Fruit fly (Drosophila melanogaster) whole organism, prepupa: Measurements from ENCODE around the gene hb.
A peak's percentile ranks its signal among the peaks of the same experiment; 100 is the strongest.

Experiments used
- Blimp-1 ChIP-seq: fragments of 200-800 bp; sonication (Bioruptor generic); optimal IDR thresholded peaks from 3 replicates; lab custom pipeline; 2017; ENCODE audit warnings: missing biosample characterization, missing genetic modification characterization, mild to moderate bottlenecking, moderate library complexity, missing genetic modification reagents
- CG10631 ChIP-seq: fragments of 200-800 bp; sonication (Bioruptor generic); optimal IDR thresholded peaks from 2 replicates; lab custom pipeline; 2016; ENCODE audit warnings: missing biosample characterization, missing genetic modification characterization
- CG10669 ChIP-seq: fragments of 200-800 bp; sonication (Bioruptor generic); optimal IDR thresholded peaks from 3 replicates; lab custom pipeline; 2018; ENCODE audit warnings: missing biosample characterization, mild to moderate bottlenecking, missing genetic modification characterization, moderate library complexity
- CG11762 ChIP-seq: fragments of 200-800 bp; sonication (Bioruptor generic); optimal IDR thresholded peaks from 3 replicates; lab custom pipeline; 2016; ENCODE audit warnings: missing biosample characterization, missing genetic modification characterization; ENCODE audit not compliant: insufficient read depth
- CG11902 ChIP-seq: fragments of 200-800 bp; sonication (Bioruptor generic); optimal IDR thresholded peaks from 3 replicates; lab custom pipeline; 2016; ENCODE audit warnings: missing biosample characterization, missing genetic modification characterization
- CG15336 ChIP-seq: fragments of 200-800 bp; sonication (Bioruptor generic); IDR thresholded peaks from 2 replicates; pipeline ENCODE4 v1.3.6; 2022; ENCODE audit warnings: missing biosample characterization, missing genetic modification characterization
- CG1621 ChIP-seq: fragments of 200-800 bp; sonication (Bioruptor generic); optimal IDR thresholded peaks from 3 replicates; lab custom pipeline; 2018; ENCODE audit warnings: missing biosample characterization, mild to moderate bottlenecking, missing genetic modification characterization
- CG3032 ChIP-seq: fragments of 200-800 bp; optimal IDR thresholded peaks from 2 replicates; lab custom pipeline; 2019; ENCODE audit warnings: missing biosample characterization, mild to moderate bottlenecking, missing genetic modification characterization, moderate library complexity
- CG32006 ChIP-seq: fragments of 200-800 bp; sonication (Bioruptor generic); optimal IDR thresholded peaks from 3 replicates; lab custom pipeline; 2017; ENCODE audit warnings: missing biosample characterization, mild to moderate bottlenecking, missing genetic modification characterization
- CG34406 ChIP-seq: fragments of 200-800 bp; sonication (Bioruptor generic); optimal IDR thresholded peaks from 3 replicates; lab custom pipeline; 2016; ENCODE audit warnings: missing biosample characterization, missing genetic modification characterization
- CG3919 ChIP-seq: fragments of 200-800 bp; sonication (Bioruptor generic); optimal IDR thresholded peaks from 3 replicates; lab custom pipeline; 2016; ENCODE audit warnings: missing biosample characterization, missing genetic modification characterization
- CG6163 ChIP-seq: fragments of 200-800 bp; sonication (Bioruptor generic); IDR thresholded peaks from 3 replicates; pipeline ENCODE4 v1.3.6; 2022; ENCODE audit warnings: missing biosample characterization, missing genetic modification characterization
- CG6276 ChIP-seq: fragments of 200-800 bp; sonication (Bioruptor generic); optimal IDR thresholded peaks from 2 replicates; lab custom pipeline; 2017; ENCODE audit warnings: missing biosample characterization, mild to moderate bottlenecking, missing genetic modification characterization
- CG6854 ChIP-seq: fragments of 200-800 bp; sonication (Bioruptor generic); optimal IDR thresholded peaks from 2 replicates; lab custom pipeline; 2017; ENCODE audit warnings: missing biosample characterization, mild to moderate bottlenecking, missing genetic modification characterization
- CG7368 ChIP-seq: fragments of 200-800 bp; sonication (Bioruptor generic); optimal IDR thresholded peaks from 3 replicates; lab custom pipeline; 2016; ENCODE audit warnings: missing biosample characterization, missing genetic modification characterization
- CG8119 ChIP-seq: fragments of 200-800 bp; sonication (Bioruptor generic); IDR thresholded peaks from 3 replicates; pipeline ENCODE4 v1.3.6; 2022; ENCODE audit warnings: missing biosample characterization, missing genetic modification characterization
- CG8319 ChIP-seq: fragments of 200-800 bp; sonication (Bioruptor generic); optimal IDR thresholded peaks from 3 replicates; lab custom pipeline; 2016; ENCODE audit warnings: missing biosample characterization, missing genetic modification characterization
- CG8632 ChIP-seq: fragments of 200-800 bp; sonication (Bioruptor generic); optimal IDR thresholded peaks from 3 replicates; lab custom pipeline; 2016; ENCODE audit warnings: missing biosample characterization, missing genetic modification characterization
- Eip75B ChIP-seq: fragments of 200-800 bp; sonication (Bioruptor generic); optimal IDR thresholded peaks from 3 replicates; lab custom pipeline; 2016; ENCODE audit warnings: missing biosample characterization, missing genetic modification characterization
- Eip78C ChIP-seq: fragments of 200-800 bp; sonication (Bioruptor generic); peaks from one replicate; lab custom pipeline; 2016; ENCODE audit warnings: missing biosample characterization, missing genetic modification characterization
- Ets21C ChIP-seq: fragments of 200-800 bp; sonication (Bioruptor generic); optimal IDR thresholded peaks from 3 replicates; lab custom pipeline; 2016; ENCODE audit warnings: missing biosample characterization, missing genetic modification characterization
- Ets96B ChIP-seq: fragments of 200-800 bp; optimal IDR thresholded peaks from 2 replicates; lab custom pipeline; 2019; ENCODE audit warnings: missing biosample characterization, mild to moderate bottlenecking, missing genetic modification characterization, moderate library complexity
- Gug ChIP-seq: fragments of 200-800 bp; sonication (Bioruptor generic); IDR thresholded peaks from 2 replicates; pipeline ENCODE4 v1.3.6; 2022; ENCODE audit warnings: missing biosample characterization, missing genetic modification characterization
- Hr38 ChIP-seq: sonication (Bioruptor generic); optimal IDR thresholded peaks from 2 replicates; lab custom pipeline; 2016; ENCODE audit warnings: missing biosample characterization, missing genetic modification characterization
- Hr4 ChIP-seq: fragments of 200-800 bp; sonication (Bioruptor generic); optimal IDR thresholded peaks from 3 replicates; lab custom pipeline; 2016; ENCODE audit warnings: missing biosample characterization, missing genetic modification characterization
- Lpt ChIP-seq: fragments of 200-800 bp; sonication (Bioruptor generic); optimal IDR thresholded peaks from 3 replicates; lab custom pipeline; 2016; ENCODE audit warnings: missing biosample characterization, missing genetic modification characterization
- Met ChIP-seq: fragments of 200-800 bp; sonication (Bioruptor generic); optimal IDR thresholded peaks from 3 replicates; lab custom pipeline; 2016; ENCODE audit warnings: missing biosample characterization, missing genetic modification characterization
- Smox ChIP-seq: fragments of 200-800 bp; sonication (Bioruptor generic); optimal IDR thresholded peaks from 3 replicates; lab custom pipeline; 2016; ENCODE audit warnings: missing biosample characterization, missing genetic modification characterization
- Sox102F ChIP-seq: fragments of 200-800 bp; sonication (Bioruptor generic); optimal IDR thresholded peaks from 2 replicates; lab custom pipeline; 2016; ENCODE audit warnings: missing biosample characterization, mild to moderate bottlenecking, missing genetic modification characterization
- achi ChIP-seq: fragments of 200-800 bp; sonication (Bioruptor generic); optimal IDR thresholded peaks from 3 replicates; lab custom pipeline; 2016; ENCODE audit warnings: missing biosample characterization, missing genetic modification characterization
- acj6 ChIP-seq: fragments of 200-800 bp; sonication (Bioruptor generic); optimal IDR thresholded peaks from 3 replicates; lab custom pipeline; 2016; ENCODE audit warnings: missing biosample characterization, missing genetic modification characterization
- cyc ChIP-seq: fragments of 200-800 bp; sonication (Bioruptor generic); optimal IDR thresholded peaks from 3 replicates; lab custom pipeline; 2016; ENCODE audit warnings: missing biosample characterization, missing genetic modification characterization
- dac ChIP-seq: fragments of 200-800 bp; sonication (Bioruptor generic); optimal IDR thresholded peaks from 2 replicates; lab custom pipeline; 2017; ENCODE audit warnings: missing biosample characterization, mild to moderate bottlenecking, missing genetic modification characterization
- dsx ChIP-seq: fragments of 200-800 bp; optimal IDR thresholded peaks from 3 replicates; lab custom pipeline; 2019; ENCODE audit warnings: missing biosample characterization, mild to moderate bottlenecking, missing genetic modification characterization, moderate library complexity; ENCODE audit not compliant: poor library complexity, severe bottlenecking
- eg ChIP-seq: fragments of 200-800 bp; sonication (Bioruptor generic); IDR thresholded peaks from 3 replicates; pipeline ENCODE4 v1.3.6; 2022; ENCODE audit warnings: missing biosample characterization, missing genetic modification characterization
- esn ChIP-seq: fragments of 200-800 bp; sonication (Bioruptor generic); optimal IDR thresholded peaks from 2 replicates; lab custom pipeline; 2016; ENCODE audit warnings: missing biosample characterization, mild to moderate bottlenecking, missing genetic modification characterization, moderate library complexity
- fd59A ChIP-seq: fragments of 200-800 bp; sonication (Bioruptor generic); optimal IDR thresholded peaks from 2 replicates; lab custom pipeline; 2017; ENCODE audit warnings: missing biosample characterization, mild to moderate bottlenecking, missing genetic modification characterization, missing genetic modification reagents
- fd85E ChIP-seq: fragments of 200-800 bp; sonication (Bioruptor generic); optimal IDR thresholded peaks from 3 replicates; lab custom pipeline; 2016; ENCODE audit warnings: missing biosample characterization, missing genetic modification characterization
- fkh ChIP-seq: fragments of 200-800 bp; sonication (Bioruptor generic); optimal IDR thresholded peaks from 3 replicates; lab custom pipeline; 2017; ENCODE audit warnings: missing biosample characterization, mild to moderate bottlenecking, missing genetic modification characterization, moderate library complexity
- lz ChIP-seq: fragments of 200-800 bp; sonication (Bioruptor generic); optimal IDR thresholded peaks from 3 replicates; lab custom pipeline; 2016; ENCODE audit warnings: missing biosample characterization, missing genetic modification characterization
- net ChIP-seq: fragments of 200-800 bp; sonication (Bioruptor generic); optimal IDR thresholded peaks from 3 replicates; lab custom pipeline; 2016; ENCODE audit warnings: missing biosample characterization, missing genetic modification characterization
- pdm3 ChIP-seq: fragments of 200-800 bp; sonication (Bioruptor generic); optimal IDR thresholded peaks from 3 replicates; lab custom pipeline; 2016; ENCODE audit warnings: missing biosample characterization, missing genetic modification characterization
- spab ChIP-seq: fragments of 200-800 bp; sonication (Bioruptor generic); optimal IDR thresholded peaks from 2 replicates; lab custom pipeline; 2017; ENCODE audit warnings: missing biosample characterization, mild to moderate bottlenecking, missing genetic modification characterization, missing genetic modification reagents
- ss ChIP-seq, 2 experiments: fragments of 200-800 bp; sonication (Bioruptor generic); optimal IDR thresholded peaks; 2 replicates in 1 of 2; 3 replicates in 1 of 2; lab custom pipeline; 2017 to 2018; ENCODE audit warnings: mild to moderate bottlenecking in 2 of 2, missing biosample characterization in 2 of 2, missing genetic modification characterization in 2 of 2, moderate library complexity in 1 of 2
- svp ChIP-seq: fragments of 200-800 bp; sonication (Bioruptor generic); peaks from one replicate; lab custom pipeline; 2016; ENCODE audit warnings: missing biosample characterization, missing genetic modification characterization

Gene hb

dm6 chr3R:8659907-8660660 is 37.5 kb downstream of the hb start (continued):
- TF ChIP-seq spab (GFP tag; lab: Kevin White, UChicago) (no peak), acj6 (GFP tag; lab: Kevin White, UChicago) (no peak), pdm3 (GFP tag; lab: Kevin White, UChicago) (no peak), Lpt (no peak), Hr4 (no peak), eg (GFP tag; lab: Robert Waterston, UW) (0 out of 3 replicates have a peak, but pooled peaks have one; percentile 31), Gug (GFP tag; lab: Robert Waterston, UW) (no peak), dsx (GFP tag; lab: Kevin White, UChicago) (peak; percentile 1), achi (GFP tag; lab: Kevin White, UChicago) (peak; percentile 51), CG32006 (no peak), CG10631 (GFP tag; lab: Kevin White, UChicago) (no peak), Met (GFP tag; lab: Kevin White, UChicago) (no peak), svp (GFP tag; lab: Kevin White, UChicago) (peak; percentile 69), cyc (GFP tag; lab: Kevin White, UChicago) (no peak), fd59A (GFP tag; lab: Kevin White, UChicago) (no peak), CG8319 (GFP tag; lab: Kevin White, UChicago) (no peak), fkh (no peak), CG34406 (GFP tag; lab: Kevin White, UChicago) (no peak), CG6276 (GFP tag; lab: Kevin White, UChicago) (no peak), CG10669 (GFP tag; lab: Kevin White, UChicago) (no peak), Ets21C (GFP tag; lab: Kevin White, UChicago) (no peak), Eip75B (GFP tag; lab: Kevin White, UChicago) (no peak), Ets96B (no peak), CG6854 (GFP tag; lab: Kevin White, UChicago) (peak; percentile 27), net (no peak), CG15336 (GFP tag; lab: Robert Waterston, UW) (no peak; the same call in 1 of the 2 replicates), CG6163 (GFP tag; lab: Robert Waterston, UW) (peak; percentile 52), CG8632 (GFP tag; lab: Kevin White, UChicago) (no peak), CG11762 (GFP tag; lab: Kevin White, UChicago) (no peak), Blimp-1 (GFP tag; lab: Kevin White, UChicago) (peak; percentile 54), CG7368 (GFP tag; lab: Kevin White, UChicago) (peak; percentile 9), Eip78C (GFP tag; lab: Kevin White, UChicago) (peak; percentile 29), lz (GFP tag; lab: Kevin White, UChicago) (peak; percentile 34)

- TF ChIP-seq eg (GFP tag; lab: Robert Waterston, UW): peak; percentile 60; the same call in 2 of the 3 replicates
- peak; percentile 58 for TF ChIP-seq spab (GFP tag; lab: Kevin White, UChicago)
- peak; percentile 52; the same call in 1 of the 2 replicates for TF ChIP-seq Gug (GFP tag; lab: Robert Waterston, UW)
- peak; percentile 71 for TF ChIP-seq Smox (GFP tag; lab: Kevin White, UChicago)
- TF ChIP-seq pdm3 (GFP tag; lab: Kevin White, UChicago): peak; percentile 61
- TF ChIP-seq fd85E (GFP tag; lab: Kevin White, UChicago): no peak
- TF ChIP-seq CG3032: peak; percentile 21
- peak; percentile 62 for TF ChIP-seq CG3919 (GFP tag; lab: Kevin White, UChicago)
- peak; percentile 48 for TF ChIP-seq CG8632 (GFP tag; lab: Kevin White, UChicago)
- peak; percentile 87 for TF ChIP-seq svp (GFP tag; lab: Kevin White, UChicago)
- TF ChIP-seq esn (GFP tag; lab: Kevin White, UChicago): peak; percentile 80
- TF ChIP-seq CG1621 (tag; lab: Kevin White, UChicago): no peak
- peak; percentile 49 for TF ChIP-seq CG11762 (GFP tag; lab: Kevin White, UChicago)
- TF ChIP-seq Ets21C (GFP tag; lab: Kevin White, UChicago): peak; percentile 57
- peak; percentile 2 for TF ChIP-seq CG11902 (GFP tag; lab: Kevin White, UChicago)
- TF ChIP-seq CG7368 (GFP tag; lab: Kevin White, UChicago): peak; percentile 45
- no peak for TF ChIP-seq Hr38
- peak; percentile 92 for TF ChIP-seq Eip78C (GFP tag; lab: Kevin White, UChicago)
- TF ChIP-seq CG8319 (GFP tag; lab: Kevin White, UChicago): peak; percentile 12
- TF ChIP-seq CG8119 (GFP tag; lab: Robert Waterston, UW): 0 out of 3 replicates have a peak, but pooled peaks have one; percentile 28
- peak; percentile 62 for TF ChIP-seq CG10669 (GFP tag; lab: Kevin White, UChicago)
- TF ChIP-seq dac: peak; percentile 7
- TF ChIP-seq fkh: peak; percentile 29
- peak; percentile 50 to 59 for TF ChIP-seq ss (GFP tag; optimal IDR thresholded peaks at IDR 0.05; lab: Kevin White, UChicago)
- peak; percentile 67 for TF ChIP-seq cyc (GFP tag; lab: Kevin White, UChicago)
- TF ChIP-seq net: peak; percentile 63
- TF ChIP-seq achi (GFP tag; lab: Kevin White, UChicago): peak; percentile 68
- peak; percentile 67 for TF ChIP-seq Sox102F
Observed at dm6 chr3R:8659200-8659897, 38.3 kb downstream of the hb start.
